Fruit fly (Drosophila melanogaster) whole organism, prepupa: ENCODE data around the gene CG9676.

Experiments
- CG11762 ChIP-seq: fragments of 200-800 bp; sonication (Bioruptor generic); optimal IDR thresholded peaks from 3 replicates; lab custom pipeline; 2016; ENCODE audit warnings: missing biosample characterization, missing genetic modification characterization; ENCODE audit not compliant: insufficient read depth
- CG15336 ChIP-seq: fragments of 200-800 bp; sonication (Bioruptor generic); IDR thresholded peaks from 2 replicates; pipeline ENCODE4 v1.3.6; 2022; ENCODE audit warnings: missing biosample characterization, missing genetic modification characterization
- CG3919 ChIP-seq: fragments of 200-800 bp; sonication (Bioruptor generic); optimal IDR thresholded peaks from 3 replicates; lab custom pipeline; 2016; ENCODE audit warnings: missing biosample characterization, missing genetic modification characterization
- CG4318 ChIP-seq: fragments of 200-800 bp; sonication (Bioruptor generic); optimal IDR thresholded peaks from 3 replicates; lab custom pipeline; 2017; ENCODE audit warnings: missing biosample characterization, mild to moderate bottlenecking, missing genetic modification characterization
- CG6163 ChIP-seq: fragments of 200-800 bp; sonication (Bioruptor generic); IDR thresholded peaks from 3 replicates; pipeline ENCODE4 v1.3.6; 2022; ENCODE audit warnings: missing biosample characterization, missing genetic modification characterization
- CG6808 ChIP-seq: fragments of 200-800 bp; sonication (Bioruptor generic); optimal IDR thresholded peaks from 3 replicates; lab custom pipeline; 2017; ENCODE audit warnings: missing biosample characterization, missing genetic modification characterization, mild to moderate bottlenecking, moderate library complexity, missing genetic modification reagents
- CG6854 ChIP-seq: fragments of 200-800 bp; sonication (Bioruptor generic); optimal IDR thresholded peaks from 2 replicates; lab custom pipeline; 2017; ENCODE audit warnings: missing biosample characterization, mild to moderate bottlenecking, missing genetic modification characterization
- CG7368 ChIP-seq: fragments of 200-800 bp; sonication (Bioruptor generic); optimal IDR thresholded peaks from 3 replicates; lab custom pipeline; 2016; ENCODE audit warnings: missing biosample characterization, missing genetic modification characterization
- CG9139 ChIP-seq: fragments of 200-800 bp; sonication (Bioruptor generic); optimal IDR thresholded peaks from 3 replicates; lab custom pipeline; 2017; ENCODE audit warnings: missing biosample characterization, mild to moderate bottlenecking, missing genetic modification characterization
- Eip75B ChIP-seq: fragments of 200-800 bp; sonication (Bioruptor generic); optimal IDR thresholded peaks from 3 replicates; lab custom pipeline; 2016; ENCODE audit warnings: missing biosample characterization, missing genetic modification characterization
- Eip78C ChIP-seq: fragments of 200-800 bp; sonication (Bioruptor generic); peaks from one replicate; lab custom pipeline; 2016; ENCODE audit warnings: missing biosample characterization, missing genetic modification characterization
- Ets21C ChIP-seq: fragments of 200-800 bp; sonication (Bioruptor generic); optimal IDR thresholded peaks from 3 replicates; lab custom pipeline; 2016; ENCODE audit warnings: missing biosample characterization, missing genetic modification characterization
- Gug ChIP-seq: fragments of 200-800 bp; sonication (Bioruptor generic); IDR thresholded peaks from 2 replicates; pipeline ENCODE4 v1.3.6; 2022; ENCODE audit warnings: missing biosample characterization, missing genetic modification characterization
- Lpt ChIP-seq: fragments of 200-800 bp; sonication (Bioruptor generic); optimal IDR thresholded peaks from 3 replicates; lab custom pipeline; 2016; ENCODE audit warnings: missing biosample characterization, missing genetic modification characterization
- Met ChIP-seq: fragments of 200-800 bp; sonication (Bioruptor generic); optimal IDR thresholded peaks from 3 replicates; lab custom pipeline; 2016; ENCODE audit warnings: missing biosample characterization, missing genetic modification characterization
- OdsH ChIP-seq: fragments of 200-800 bp; sonication (Bioruptor generic); optimal IDR thresholded peaks from 3 replicates; lab custom pipeline; 2016; ENCODE audit warnings: missing biosample characterization, missing genetic modification characterization
- Smox ChIP-seq: fragments of 200-800 bp; sonication (Bioruptor generic); optimal IDR thresholded peaks from 3 replicates; lab custom pipeline; 2016; ENCODE audit warnings: missing biosample characterization, missing genetic modification characterization
- Sox15 ChIP-seq: fragments of 200-800 bp; sonication (Bioruptor generic); optimal IDR thresholded peaks from 3 replicates; lab custom pipeline; 2016; ENCODE audit warnings: missing biosample characterization, missing genetic modification characterization
- dac ChIP-seq: fragments of 200-800 bp; sonication (Bioruptor generic); optimal IDR thresholded peaks from 2 replicates; lab custom pipeline; 2017; ENCODE audit warnings: missing biosample characterization, mild to moderate bottlenecking, missing genetic modification characterization
- dsx ChIP-seq: fragments of 200-800 bp; optimal IDR thresholded peaks from 3 replicates; lab custom pipeline; 2019; ENCODE audit warnings: missing biosample characterization, mild to moderate bottlenecking, missing genetic modification characterization, moderate library complexity; ENCODE audit not compliant: poor library complexity, severe bottlenecking
- eg ChIP-seq: fragments of 200-800 bp; sonication (Bioruptor generic); IDR thresholded peaks from 3 replicates; pipeline ENCODE4 v1.3.6; 2022; ENCODE audit warnings: missing biosample characterization, missing genetic modification characterization
- esn ChIP-seq: fragments of 200-800 bp; sonication (Bioruptor generic); optimal IDR thresholded peaks from 2 replicates; lab custom pipeline; 2016; ENCODE audit warnings: missing biosample characterization, mild to moderate bottlenecking, missing genetic modification characterization, moderate library complexity
- fd59A ChIP-seq: fragments of 200-800 bp; sonication (Bioruptor generic); optimal IDR thresholded peaks from 2 replicates; lab custom pipeline; 2017; ENCODE audit warnings: missing biosample characterization, mild to moderate bottlenecking, missing genetic modification characterization, missing genetic modification reagents
- pdm3 ChIP-seq: fragments of 200-800 bp; sonication (Bioruptor generic); optimal IDR thresholded peaks from 3 replicates; lab custom pipeline; 2016; ENCODE audit warnings: missing biosample characterization, missing genetic modification characterization
- svp ChIP-seq: fragments of 200-800 bp; sonication (Bioruptor generic); peaks from one replicate; lab custom pipeline; 2016; ENCODE audit warnings: missing biosample characterization, missing genetic modification characterization
- vri ChIP-seq: fragments of 200-800 bp; sonication (Bioruptor generic); optimal IDR thresholded peaks from 3 replicates; lab custom pipeline; 2016; ENCODE audit warnings: missing biosample characterization, mild to moderate bottlenecking, missing genetic modification characterization

Gene CG9676

DNA sequence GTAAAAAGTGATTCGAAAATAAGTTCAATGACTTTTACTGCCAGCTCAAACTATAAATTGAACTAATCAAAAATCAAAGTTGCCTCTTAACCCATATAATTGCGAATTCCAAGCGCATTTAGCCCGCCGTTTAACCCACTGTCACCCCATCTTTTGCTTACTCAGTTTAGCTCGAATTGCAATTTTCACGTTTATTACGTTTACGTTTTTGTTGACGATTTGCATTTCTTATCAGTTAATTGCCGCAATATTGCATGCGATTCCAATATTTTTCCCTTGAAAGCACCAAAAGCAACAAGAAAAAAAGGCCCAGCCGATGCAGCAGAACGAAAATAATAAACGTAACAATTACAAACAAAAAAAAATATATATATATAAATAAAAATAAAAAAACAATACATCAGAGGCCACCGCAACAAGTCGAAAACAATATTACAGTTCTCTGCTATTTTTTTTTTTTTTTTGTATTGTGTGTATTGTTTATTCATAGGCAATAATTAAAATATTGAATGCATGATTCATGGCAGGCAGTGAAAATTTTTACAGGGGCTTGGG lies 18.3 kb upstream of the CG9676 start:
- TF ChIP-seq CG9139 (GFP tag; lab: Kevin White, UChicago) (no peak), CG6163 (0 out of 3 replicates have a peak, but pooled peaks have one; percentile 31), svp (GFP tag; lab: Kevin White, UChicago) (peak; percentile 82), Eip78C (peak; percentile 53)

- no peak for TF ChIP-seq fd59A (GFP tag; lab: Kevin White, UChicago)
- TF ChIP-seq Ets21C (GFP tag; lab: Kevin White, UChicago) = no peak
- TF ChIP-seq dsx (GFP tag; lab: Kevin White, UChicago) = no peak
- no peak for TF ChIP-seq Lpt (GFP tag; lab: Kevin White, UChicago)
- no peak for TF ChIP-seq Met (GFP tag; lab: Kevin White, UChicago)
- no peak for TF ChIP-seq CG11762 (GFP tag; lab: Kevin White, UChicago)
- TF ChIP-seq vri (GFP tag; lab: Kevin White, UChicago) = peak; percentile 53
- no peak for TF ChIP-seq Gug (GFP tag; lab: Robert Waterston, UW)
- TF ChIP-seq svp (GFP tag; lab: Kevin White, UChicago) = peak; percentile 81
Measured at dm6 chrX:16716649-16717048, 16.7 kb upstream of the CG9676 start.

DNA sequence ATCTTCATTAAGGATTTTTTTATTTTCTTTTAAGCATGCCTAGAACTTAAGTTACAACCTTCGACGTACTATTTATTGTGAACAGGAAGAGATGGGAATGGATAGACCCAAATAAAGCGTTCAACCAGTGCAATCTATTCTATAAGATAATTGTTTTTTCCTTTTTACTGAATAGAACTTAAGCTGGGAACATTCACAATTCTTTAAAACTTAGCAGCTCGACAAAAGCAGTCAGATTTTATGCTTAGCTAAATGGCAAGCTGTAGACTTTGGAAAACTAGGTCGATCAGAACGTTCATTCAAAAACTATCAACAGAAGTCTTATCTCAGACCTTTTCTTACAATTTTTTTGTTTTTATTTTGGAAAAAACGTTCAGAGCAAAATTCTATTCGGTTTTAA lies 11.0 kb upstream of the CG9676 start, which contains the start of gene CG13008:
TSS of gene CG13008 (plus strand) at position 301 of the 400 bp plus-strand sequence.
- TF ChIP-seq CG7368 (GFP tag; lab: Kevin White, UChicago) (no peak), CG6808 (GFP tag; lab: Kevin White, UChicago) (no peak), CG3919 (GFP tag; lab: Kevin White, UChicago) (no peak), Eip75B (GFP tag; lab: Kevin White, UChicago) (no peak), CG15336 (GFP tag; lab: Robert Waterston, UW) (no peak), CG9139 (GFP tag; lab: Kevin White, UChicago) (no peak), esn (no peak), CG4318 (no peak), CG6854 (GFP tag; lab: Kevin White, UChicago) (no peak), OdsH (no peak), dsx (GFP tag; lab: Kevin White, UChicago) (no peak), eg (GFP tag; lab: Robert Waterston, UW) (no peak), Sox15 (GFP tag; lab: Kevin White, UChicago) (no peak), fd59A (GFP tag; lab: Kevin White, UChicago) (no peak)

DNA sequence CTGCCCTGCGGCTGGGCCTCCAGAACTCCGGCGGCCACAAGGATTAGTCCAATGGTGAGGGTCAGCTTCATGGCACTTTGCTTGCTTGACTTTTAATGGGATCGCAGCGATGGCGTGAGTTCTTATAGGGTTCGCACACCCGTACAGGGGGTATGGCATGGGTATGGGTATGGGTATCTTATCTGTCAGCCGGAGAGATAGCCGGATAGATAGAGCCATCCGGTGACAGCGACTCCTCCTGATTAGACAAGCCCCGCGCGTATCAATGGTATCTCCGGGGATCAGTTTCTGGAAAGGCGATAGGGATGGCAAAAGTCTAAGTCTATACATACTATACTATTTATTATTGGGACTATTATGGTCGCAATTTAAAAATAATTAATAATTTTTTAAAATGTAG lies 6.8 kb upstream of the CG9676 start, which contains the start of gene CG9672:
TSS of gene CG9672 (minus strand) at position 101 of the 400 bp plus-strand sequence.
- TF ChIP-seq Smox (no peak), Lpt (GFP tag; lab: Kevin White, UChicago) (no peak), pdm3 (GFP tag; lab: Kevin White, UChicago) (no peak), dac (GFP tag; lab: Kevin White, UChicago) (no peak)

- no peak for TF ChIP-seq fd59A (GFP tag; lab: Kevin White, UChicago)
- TF ChIP-seq vri (GFP tag; lab: Kevin White, UChicago) = peak; percentile 38
Measured at dm6 chrX:16703747-16704146, 3.8 kb upstream of the CG9676 start, which contains the start of the genes CG9673 and CG4653. Gene CG9673, minus strand, starts transcription at chrX:16703884. Gene CG4653, plus strand, starts transcription at chrX:16704081.

DNA sequence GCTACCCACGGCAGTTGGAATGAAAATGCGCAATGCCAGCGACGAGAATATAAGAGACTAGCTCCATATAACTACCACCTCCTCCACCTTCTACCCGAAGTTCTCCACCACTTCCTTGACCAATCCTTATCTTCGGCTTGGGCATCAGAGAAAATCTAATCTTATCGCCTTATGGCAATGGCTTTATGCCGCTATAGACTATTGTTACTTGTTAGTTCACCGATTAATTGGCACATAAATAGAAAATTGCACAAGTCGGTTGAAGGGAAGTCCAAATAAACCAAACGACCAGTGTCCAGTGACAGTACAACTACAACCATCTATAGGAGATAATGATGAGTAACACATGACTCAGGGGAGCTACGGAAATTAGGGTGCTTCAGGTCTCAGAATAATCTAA lies 2.0 kb upstream of the CG9676 start, which contains the start of gene sphe:
TSS of gene sphe (minus strand) at position 32 of the 400 bp plus-strand sequence.
- peak; percentile 84 for TF ChIP-seq vri (GFP tag; lab: Kevin White, UChicago)
- no peak for TF ChIP-seq CG6808 (GFP tag; lab: Kevin White, UChicago)
- no peak for TF ChIP-seq Eip75B (GFP tag; lab: Kevin White, UChicago)
